Fruit fly (Drosophila melanogaster) whole organism, embryonic: Measurements from ENCODE around the gene Fancl.

Experiments
- Atf-2 ChIP-seq: fragments of 200-800 bp; sonication (Bioruptor generic); optimal IDR thresholded peaks from 2 replicates; lab custom pipeline; 2016; ENCODE audit warnings: missing biosample characterization, missing genetic modification characterization
- CG10209 ChIP-seq: fragments of 200-800 bp; sonication (Bioruptor generic); optimal IDR thresholded peaks from 3 replicates; lab custom pipeline; 2017; ENCODE audit warnings: missing biosample characterization, mild to moderate bottlenecking, missing genetic modification characterization, missing genetic modification reagents
- CG11398 ChIP-seq: fragments of 200-800 bp; sonication (Bioruptor generic); optimal IDR thresholded peaks from 2 replicates; lab custom pipeline; 2016; ENCODE audit warnings: missing biosample characterization, missing genetic modification characterization
- CG13123 ChIP-seq: fragments of 200-800 bp; sonication (Bioruptor generic); optimal IDR thresholded peaks from 2 replicates; lab custom pipeline; 2016; ENCODE audit warnings: missing biosample characterization, missing genetic modification characterization
- CG14014 ChIP-seq: fragments of 200-800 bp; sonication (Bioruptor generic); IDR thresholded peaks from 2 replicates; pipeline ENCODE4 v1.3.6; 2022; ENCODE audit warnings: missing biosample characterization, missing genetic modification characterization
- CG14965 ChIP-seq: fragments of 200-800 bp; sonication (Bioruptor generic); optimal IDR thresholded peaks from 2 replicates; lab custom pipeline; 2016; ENCODE audit warnings: missing biosample characterization, missing genetic modification characterization, borderline replicate concordance
- CG15011 ChIP-seq: fragments of 200-800 bp; sonication (Bioruptor generic); optimal IDR thresholded peaks from 3 replicates; lab custom pipeline; 2018; ENCODE audit warnings: missing biosample characterization, mild to moderate bottlenecking, missing genetic modification characterization
- CG16863 ChIP-seq: fragments of 200-800 bp; sonication (Bioruptor generic); optimal IDR thresholded peaks from 3 replicates; lab custom pipeline; 2016; ENCODE audit warnings: missing biosample characterization, missing genetic modification characterization
- CG18476 ChIP-seq: fragments of 200-800 bp; sonication (Bioruptor generic); optimal IDR thresholded peaks from 2 replicates; lab custom pipeline; 2016; ENCODE audit warnings: missing biosample characterization, mild to moderate bottlenecking, missing genetic modification characterization
- CG2116 ChIP-seq: fragments of 200-800 bp; sonication (Bioruptor generic); optimal IDR thresholded peaks from 3 replicates; lab custom pipeline; 2018; ENCODE audit warnings: missing biosample characterization, mild to moderate bottlenecking, missing genetic modification characterization
- CG2199 ChIP-seq: fragments of 200-800 bp; sonication (Bioruptor generic); IDR thresholded peaks from 3 replicates; pipeline ENCODE4 v1.3.6; 2022; ENCODE audit warnings: missing biosample characterization, missing genetic modification characterization
- CG2712 ChIP-seq: fragments of 200-800 bp; optimal IDR thresholded peaks from 3 replicates; lab custom pipeline; 2019; ENCODE audit warnings: missing biosample characterization, mild to moderate bottlenecking, missing genetic modification characterization, moderate library complexity
- CG33557 ChIP-seq: fragments of 200-800 bp; sonication (Bioruptor generic); optimal IDR thresholded peaks from 2 replicates; lab custom pipeline; 2019; ENCODE audit warnings: missing biosample characterization, mild to moderate bottlenecking, missing genetic modification characterization, moderate library complexity
- CG3838 ChIP-seq: fragments of 200-800 bp; sonication (Bioruptor generic); optimal IDR thresholded peaks from 3 replicates; lab custom pipeline; 2016; ENCODE audit warnings: missing biosample characterization, missing genetic modification characterization
- CG3995 ChIP-seq: fragments of 200-800 bp; sonication (Bioruptor generic); optimal IDR thresholded peaks from 3 replicates; lab custom pipeline; 2016; ENCODE audit warnings: missing biosample characterization, missing genetic modification characterization
- CG4282 ChIP-seq: fragments of 200-800 bp; sonication (Bioruptor generic); optimal IDR thresholded peaks from 2 replicates; lab custom pipeline; 2016; ENCODE audit warnings: missing biosample characterization, missing genetic modification characterization
- CG5245 ChIP-seq: fragments of 200-800 bp; sonication (Bioruptor generic); optimal IDR thresholded peaks from 3 replicates; lab custom pipeline; 2016; ENCODE audit warnings: missing biosample characterization, missing genetic modification characterization
- CG8924 ChIP-seq: fragments of 200-800 bp; optimal IDR thresholded peaks from 3 replicates; lab custom pipeline; 2019; ENCODE audit warnings: missing biosample characterization, mild to moderate bottlenecking, missing genetic modification characterization, moderate library complexity
- CG9876 ChIP-seq: fragments of 200-800 bp; sonication (Bioruptor generic); optimal IDR thresholded peaks from 2 replicates; lab custom pipeline; 2016; ENCODE audit warnings: missing biosample characterization, missing genetic modification characterization
- Camta ChIP-seq: fragments of 200-800 bp; sonication (Bioruptor generic); optimal IDR thresholded peaks from 2 replicates; lab custom pipeline; 2016; ENCODE audit warnings: missing biosample characterization, missing genetic modification characterization
- CkIIα-i1 ChIP-seq: fragments of 200-800 bp; sonication (Bioruptor generic); IDR thresholded peaks from 2 replicates; pipeline ENCODE4 v1.3.6; 2022; ENCODE audit warnings: missing biosample characterization, missing genetic modification characterization
- Dip3 ChIP-seq: fragments of 200-800 bp; sonication (Bioruptor generic); optimal IDR thresholded peaks from 3 replicates; lab custom pipeline; 2016; ENCODE audit warnings: missing biosample characterization, missing genetic modification characterization
- E2f1 ChIP-seq: fragments of 200-800 bp; sonication (Bioruptor generic); IDR thresholded peaks from 2 replicates; pipeline ENCODE4 v1.3.6; 2022; ENCODE audit warnings: missing biosample characterization, missing genetic modification characterization
- HLH54F ChIP-seq: fragments of 200-800 bp; sonication (Bioruptor generic); optimal IDR thresholded peaks from 3 replicates; lab custom pipeline; 2016; ENCODE audit warnings: missing biosample characterization, missing genetic modification characterization
- Myb ChIP-seq: fragments of 200-800 bp; sonication (Bioruptor generic); optimal IDR thresholded peaks from 2 replicates; lab custom pipeline; 2016; ENCODE audit warnings: missing biosample characterization, missing genetic modification characterization
- NFAT ChIP-seq: fragments of 200-800 bp; sonication (Bioruptor generic); IDR thresholded peaks from 2 replicates; pipeline ENCODE4 v1.3.6; 2022; ENCODE audit warnings: missing biosample characterization, missing genetic modification characterization
- Nf-YA ChIP-seq: fragments of 200-800 bp; sonication (Bioruptor generic); IDR thresholded peaks from 2 replicates; pipeline ENCODE4 v1.3.6; 2022; ENCODE audit warnings: missing biosample characterization, missing genetic modification characterization
- Nf-YB ChIP-seq: fragments of 200-800 bp; sonication (Bioruptor generic); optimal IDR thresholded peaks from 3 replicates; lab custom pipeline; 2019; ENCODE audit warnings: missing biosample characterization, mild to moderate bottlenecking, missing genetic modification characterization, moderate library complexity
- Nf-YC ChIP-seq: fragments of 200-800 bp; optimal IDR thresholded peaks from 3 replicates; lab custom pipeline; 2019; ENCODE audit warnings: missing biosample characterization, mild to moderate bottlenecking, missing genetic modification characterization, moderate library complexity
- Six4 ChIP-seq: fragments of 200-800 bp; sonication (Bioruptor generic); optimal IDR thresholded peaks from 2 replicates; lab custom pipeline; 2016; ENCODE audit warnings: missing biosample characterization, missing genetic modification characterization
- Sry-δ ChIP-seq: fragments of 200-800 bp; sonication (Bioruptor generic); optimal IDR thresholded peaks from 2 replicates; lab custom pipeline; 2016; ENCODE audit warnings: missing biosample characterization, missing genetic modification characterization
- Usf ChIP-seq: fragments of 200-800 bp; sonication (Bioruptor generic); optimal IDR thresholded peaks from 2 replicates; lab custom pipeline; 2017; ENCODE audit warnings: missing genotype, missing biosample characterization, missing genetic modification characterization
- ap ChIP-seq: fragments of 200-800 bp; sonication (Bioruptor generic); IDR thresholded peaks from 2 replicates; pipeline ENCODE4 v1.3.6; 2022; ENCODE audit warnings: missing biosample characterization, missing genetic modification characterization
- ara ChIP-seq: fragments of 200-800 bp; sonication (Bioruptor generic); IDR thresholded peaks from 2 replicates; pipeline ENCODE4 v1.3.6; 2022; ENCODE audit warnings: missing biosample characterization, missing genetic modification characterization
- ato ChIP-seq: fragments of 200-800 bp; sonication (Bioruptor generic); IDR thresholded peaks from 2 replicates; pipeline ENCODE4 v1.3.6; 2022; ENCODE audit warnings: missing biosample characterization, missing genetic modification characterization; ENCODE audit not compliant: partially characterized antibody
- bab2 ChIP-seq: fragments of 200-800 bp; sonication (Bioruptor generic); optimal IDR thresholded peaks from 2 replicates; lab custom pipeline; 2016; ENCODE audit warnings: missing biosample characterization, missing genetic modification characterization
- br ChIP-seq: fragments of >200 bp; optimal IDR thresholded peaks from 2 replicates; lab custom pipeline; 2017
- cg ChIP-seq: fragments of 200-800 bp; sonication (Bioruptor generic); optimal IDR thresholded peaks from 3 replicates; lab custom pipeline; 2019; ENCODE audit warnings: missing biosample characterization, mild to moderate bottlenecking, missing genetic modification characterization, moderate library complexity
- dan ChIP-seq: fragments of 200-800 bp; sonication (Bioruptor generic); IDR thresholded peaks from 2 replicates; pipeline ENCODE4 v1.3.6; 2022; ENCODE audit warnings: missing biosample characterization, missing genetic modification characterization
- dimm ChIP-seq: fragments of 200-800 bp; sonication (Bioruptor generic); IDR thresholded peaks from 2 replicates; pipeline ENCODE4 v1.3.6; 2022; ENCODE audit warnings: missing biosample characterization, missing genetic modification characterization
- gem ChIP-seq: fragments of 200-800 bp; sonication (Bioruptor generic); optimal IDR thresholded peaks from 2 replicates; lab custom pipeline; 2019; ENCODE audit warnings: missing biosample characterization, mild to moderate bottlenecking, missing genetic modification characterization, moderate library complexity
- knrl ChIP-seq: fragments of 200-800 bp; sonication (Bioruptor generic); IDR thresholded peaks from 3 replicates; pipeline ENCODE4 v1.3.6; 2022; ENCODE audit warnings: missing biosample characterization, missing genetic modification characterization; ENCODE audit not compliant: partially characterized antibody
- org-1 ChIP-seq: fragments of 200-800 bp; sonication (Bioruptor generic); optimal IDR thresholded peaks from 2 replicates; lab custom pipeline; 2017; ENCODE audit warnings: missing biosample characterization, missing genetic modification characterization
- pan ChIP-seq, 4 experiments: fragments of >200 bp in 3 of 4; fragments of 200-800 bp in 1 of 4; sonication (Bioruptor generic) in 1 of 4; optimal IDR thresholded peaks in 3 of 4; IDR thresholded peaks in 1 of 4; 2 replicates each; pipeline versions ENCODE4 v1.3.6 to Lab custom; 2017 to 2022; ENCODE audit warnings: missing biosample characterization in 2 of 4, missing genetic modification characterization in 2 of 4, mixed read lengths in 1 of 4
- pnt ChIP-seq: fragments of 200-800 bp; sonication (Bioruptor generic); optimal IDR thresholded peaks from 3 replicates; lab custom pipeline; 2016; ENCODE audit warnings: missing biosample characterization, missing genetic modification characterization
- pros ChIP-seq: fragments of 200-800 bp; sonication (Bioruptor generic); optimal IDR thresholded peaks from 3 replicates; lab custom pipeline; 2019; ENCODE audit warnings: missing biosample characterization, mild to moderate bottlenecking, missing genetic modification characterization, moderate library complexity
- sens ChIP-seq: fragments of 200-800 bp; sonication (Bioruptor generic); peaks from one replicate; lab custom pipeline; 2016; ENCODE audit warnings: missing biosample characterization, missing genetic modification characterization
- sisA ChIP-seq: fragments of 200-800 bp; sonication (Bioruptor generic); IDR thresholded peaks from 2 replicates; pipeline ENCODE4 v1.3.6; 2022; ENCODE audit warnings: missing biosample characterization, missing genetic modification characterization
- slbo ChIP-seq: fragments of 200-800 bp; sonication (Bioruptor generic); IDR thresholded peaks from 2 replicates; pipeline ENCODE4 v1.3.6; 2022; ENCODE audit warnings: missing biosample characterization, missing genetic modification characterization
- sug ChIP-seq: fragments of 200-800 bp; optimal IDR thresholded peaks from 2 replicates; lab custom pipeline; 2019; ENCODE audit warnings: missing biosample characterization, mild to moderate bottlenecking, missing genetic modification characterization, moderate library complexity
- zf30C ChIP-seq: fragments of 200-800 bp; sonication (Bioruptor generic); optimal IDR thresholded peaks from 3 replicates; lab custom pipeline; 2018; ENCODE audit warnings: missing biosample characterization, mild to moderate bottlenecking, missing genetic modification characterization

The Fancl gene

dm6 chr3R:10070195-10070594 lies 17.5 kb upstream of the Fancl start (continued):
- no peak for TF ChIP-seq Atf-2 (GFP tag; lab: Kevin White, UChicago)
- TF ChIP-seq Nf-YB, result peak; percentile 96
- TF ChIP-seq Nf-YC (tag; lab: Kevin White, UChicago), result peak; percentile 97

- TF ChIP-seq CG14014 (GFP tag; lab: Robert Waterston, UW), result no peak
- no peak for TF ChIP-seq pan (optimal IDR thresholded peaks at IDR 0.05; lab: Kevin White, UChicago)
- TF ChIP-seq pan (GFP tag; optimal IDR thresholded peaks at IDR 0.05 in 1 of 2, IDR thresholded peaks at IDR 0.05 in 1 of 2), result no peak
- TF ChIP-seq CG14965 (GFP tag; lab: Kevin White, UChicago), result no peak
- TF ChIP-seq sug, result no peak
- TF ChIP-seq dimm, result no peak
- no peak for TF ChIP-seq Dip3 (GFP tag; lab: Kevin White, UChicago)
- no peak for TF ChIP-seq zf30C
- TF ChIP-seq Camta (GFP tag; lab: Kevin White, UChicago), result no peak
- no peak for TF ChIP-seq CG8924 (tag; lab: Kevin White, UChicago)
- TF ChIP-seq CkIIα-i1 (GFP tag; lab: Robert Waterston, UW), result no peak
- no peak for TF ChIP-seq cg (GFP tag; lab: Kevin White, UChicago)
- no peak for TF ChIP-seq pnt
- no peak for TF ChIP-seq CG16863 (GFP tag; lab: Kevin White, UChicago)
- TF ChIP-seq E2f1 (GFP tag; lab: Robert Waterston, UW), result no peak
- peak; percentile 61 for TF ChIP-seq Nf-YC (tag; lab: Kevin White, UChicago)
- no peak for TF ChIP-seq Usf (GFP tag; lab: Kevin White, UChicago)
- TF ChIP-seq Sry-δ (GFP tag; lab: Kevin White, UChicago), result no peak
- TF ChIP-seq ato (GFP tag; lab: Robert Waterston, UW), result no peak
- peak; percentile 23 for TF ChIP-seq gem
- TF ChIP-seq CG3838 (GFP tag; lab: Kevin White, UChicago), result no peak
- TF ChIP-seq CG2116 (GFP tag; lab: Kevin White, UChicago), result no peak
- no peak for TF ChIP-seq dan
- no peak for TF ChIP-seq org-1 (GFP tag; lab: Kevin White, UChicago)
- peak; percentile 90 for TF ChIP-seq CG18476 (GFP tag; lab: Kevin White, UChicago)
- TF ChIP-seq CG3995 (GFP tag; lab: Kevin White, UChicago), result no peak
- no peak for TF ChIP-seq CG10209 (GFP tag; lab: Kevin White, UChicago)
- peak; percentile 42 for TF ChIP-seq Nf-YB
- no peak for TF ChIP-seq CG2712 (tag; lab: Kevin White, UChicago)
- TF ChIP-seq Six4 (GFP tag; lab: Kevin White, UChicago), result no peak
- no peak for TF ChIP-seq Nf-YA (GFP tag; lab: Robert Waterston, UW)
- no peak for TF ChIP-seq sisA (GFP tag; lab: Robert Waterston, UW)
- no peak for TF ChIP-seq HLH54F (GFP tag; lab: Kevin White, UChicago)
- no peak for TF ChIP-seq ara
- TF ChIP-seq pros (GFP tag; lab: Kevin White, UChicago), result peak; percentile 28
- no peak for TF ChIP-seq CG4282 (GFP tag; lab: Kevin White, UChicago)
- no peak for TF ChIP-seq br
- no peak for TF ChIP-seq CG9876 (GFP tag; lab: Kevin White, UChicago)
- TF ChIP-seq CG13123, result no peak
- TF ChIP-seq Myb (GFP tag; lab: Kevin White, UChicago), result no peak
- TF ChIP-seq CG2199, result no peak
- TF ChIP-seq NFAT (GFP tag; lab: Robert Waterston, UW), result no peak
- peak; percentile 56 for TF ChIP-seq sens (GFP tag; lab: Kevin White, UChicago)
- no peak for TF ChIP-seq CG5245 (GFP tag; lab: Kevin White, UChicago)
- TF ChIP-seq CG15011 (GFP tag; lab: Kevin White, UChicago), result no peak
- no peak for TF ChIP-seq knrl (GFP tag; lab: Robert Waterston, UW)
- no peak for TF ChIP-seq slbo
- TF ChIP-seq CG11398 (GFP tag; lab: Kevin White, UChicago), result no peak
- TF ChIP-seq CG33557 (GFP tag; lab: Kevin White, UChicago), result no peak
- no peak for TF ChIP-seq bab2
- TF ChIP-seq ap (GFP tag; lab: Robert Waterston, UW), result no peak
These were observed 16.1 kb upstream of the Fancl start for dm6 chr3R:10068780-10069179.
